Worm (Caenorhabditis elegans) whole organism, L3 larva: ENCODE measurements around the gene eral-1.

Source experiments
- R02D3.7 ChIP-seq: fragments of 150-350 bp; optimal IDR thresholded peaks from 2 replicates; lab custom pipeline; 2014; ENCODE audit warnings: missing biosample characterization, missing genetic modification characterization
- ZK546.5 ChIP-seq: sonication (generic microtip); optimal IDR thresholded peaks from 2 replicates; lab custom pipeline; 2017; ENCODE audit warnings: missing biosample characterization, missing genetic modification characterization
- ceh-28 ChIP-seq: fragments of 150-350 bp; optimal IDR thresholded peaks from 2 replicates; lab custom pipeline; 2014; ENCODE audit warnings: missing biosample characterization, missing genetic modification reagents, missing genetic modification characterization
- ceh-82 ChIP-seq: fragments of 150-350 bp; optimal IDR thresholded peaks from 2 replicates; lab custom pipeline; 2014; ENCODE audit warnings: missing biosample characterization, missing genetic modification characterization
- ceh-9 ChIP-seq: sonication (generic microtip); optimal IDR thresholded peaks from 2 replicates; lab custom pipeline; 2018; ENCODE audit warnings: missing biosample characterization, missing genetic modification characterization
- egl-27 ChIP-seq: sonication (generic microtip); optimal IDR thresholded peaks from 4 replicates; lab custom pipeline; 2017; ENCODE audit warnings: missing biosample characterization, missing genetic modification reagents, missing genetic modification characterization
- elt-2 ChIP-seq: sonication (generic microtip); optimal IDR thresholded peaks from 2 replicates; lab custom pipeline; 2016; ENCODE audit warnings: missing genetic modification reagents, mild to moderate bottlenecking, missing genetic modification characterization, missing compliant biosample characterization
- elt-3 ChIP-seq, 3 experiments: fragments of 150-350 bp in 1 of 3; sonication (generic microtip) in 2 of 3; optimal IDR thresholded peaks; 2 replicates in 2 of 3; 4 replicates in 1 of 3; lab custom pipeline; 2014 to 2017; ENCODE audit warnings: missing biosample characterization in 3 of 3, missing genetic modification characterization in 3 of 3
- eor-1 ChIP-seq, 2 experiments: fragments of 150-350 bp; optimal IDR thresholded peaks; 2 replicates each; lab custom pipeline; 2014 to 2018; ENCODE audit warnings: missing biosample characterization in 2 of 2, missing genetic modification characterization in 2 of 2
- fos-1 ChIP-seq: fragments of 150-350 bp; optimal IDR thresholded peaks from 2 replicates; lab custom pipeline; 2014; ENCODE audit warnings: missing biosample characterization, missing genetic modification characterization
- hmg-11 ChIP-seq: sonication (generic microtip); optimal IDR thresholded peaks from 2 replicates; lab custom pipeline; 2016; ENCODE audit warnings: missing genetic modification characterization, missing compliant biosample characterization
- jun-1 ChIP-seq: fragments of 150-350 bp; optimal IDR thresholded peaks from 2 replicates; lab custom pipeline; 2014; ENCODE audit warnings: missing biosample characterization, missing genetic modification reagents, missing genetic modification characterization
- lin-15B ChIP-seq: fragments of 150-350 bp; optimal IDR thresholded peaks from 2 replicates; lab custom pipeline; 2014; ENCODE audit warnings: missing biosample characterization, missing genetic modification characterization
- lsy-12 ChIP-seq: sonication (generic microtip); optimal IDR thresholded peaks from 2 replicates; lab custom pipeline; 2016; ENCODE audit warnings: mild to moderate bottlenecking, missing genetic modification characterization, missing compliant biosample characterization
- mml-1 ChIP-seq: fragments of 150-350 bp; sonication (generic microtip); optimal IDR thresholded peaks from 3 replicates; lab custom pipeline; 2014; ENCODE audit warnings: missing biosample characterization, missing genetic modification characterization
- nfya-1 ChIP-seq: sonication (generic microtip); optimal IDR thresholded peaks from 2 replicates; lab custom pipeline; 2017; ENCODE audit warnings: missing genetic modification characterization, mild to moderate bottlenecking, missing compliant biosample characterization, antibody characterized with exemption, moderate library complexity; ENCODE audit not compliant: insufficient read depth
- nhr-11 ChIP-seq: fragments of 150-350 bp; optimal IDR thresholded peaks from 2 replicates; lab custom pipeline; 2014; ENCODE audit warnings: missing biosample characterization, missing genetic modification characterization
- nhr-12 ChIP-seq: fragments of 150-350 bp; optimal IDR thresholded peaks from 2 replicates; lab custom pipeline; 2014; ENCODE audit warnings: missing biosample characterization, missing genetic modification characterization
- nhr-23 ChIP-seq: fragments of 150-350 bp; optimal IDR thresholded peaks from 2 replicates; lab custom pipeline; 2014; ENCODE audit warnings: missing biosample characterization, missing genetic modification reagents, missing genetic modification characterization
- nhr-237 ChIP-seq: fragments of 150-350 bp; optimal IDR thresholded peaks from 2 replicates; lab custom pipeline; 2014; ENCODE audit warnings: missing biosample characterization, missing genetic modification characterization
- nhr-25 ChIP-seq: sonication (generic microtip); optimal IDR thresholded peaks from 2 replicates; lab custom pipeline; 2017; ENCODE audit warnings: missing biosample characterization, missing genetic modification characterization
- nhr-43 ChIP-seq: sonication (generic microtip); optimal IDR thresholded peaks from 2 replicates; lab custom pipeline; 2016; ENCODE audit warnings: mild to moderate bottlenecking, missing genetic modification characterization, missing compliant biosample characterization; ENCODE audit not compliant: poor library complexity, severe bottlenecking
- nhr-67 ChIP-seq: fragments of 150-350 bp; optimal IDR thresholded peaks from 2 replicates; lab custom pipeline; 2014; ENCODE audit warnings: missing biosample characterization, missing genetic modification characterization
- nhr-77 ChIP-seq: fragments of 150-350 bp; optimal IDR thresholded peaks from 2 replicates; lab custom pipeline; 2014; ENCODE audit warnings: missing biosample characterization, missing genetic modification characterization
- pha-4 ChIP-seq: fragments of 150-350 bp; optimal IDR thresholded peaks from 2 replicates; lab custom pipeline; 2014; ENCODE audit warnings: missing biosample characterization, missing genetic modification reagents, missing genetic modification characterization
- pqm-1 ChIP-seq: fragments of 150-350 bp; optimal IDR thresholded peaks from 2 replicates; lab custom pipeline; 2017; ENCODE audit warnings: missing biosample characterization, missing genetic modification characterization, inconsistent platforms
- sea-2 ChIP-seq: fragments of 150-350 bp; sonication (generic microtip); optimal IDR thresholded peaks from 4 replicates; lab custom pipeline; 2014; ENCODE audit warnings: missing biosample characterization, missing genetic modification reagents, missing genetic modification characterization
- snpc-4 ChIP-seq: fragments of 150-350 bp; optimal IDR thresholded peaks from 2 replicates; lab custom pipeline; 2014; ENCODE audit warnings: missing biosample characterization, missing genetic modification characterization
- tbx-2 ChIP-seq: sonication (generic microtip); optimal IDR thresholded peaks from 2 replicates; lab custom pipeline; 2016; ENCODE audit warnings: mild to moderate bottlenecking, missing genetic modification characterization, missing compliant biosample characterization
- zag-1 ChIP-seq: fragments of 150-350 bp; optimal IDR thresholded peaks from 2 replicates; lab custom pipeline; 2014; ENCODE audit warnings: missing biosample characterization, missing genetic modification characterization

eral-1 gene

DNA sequence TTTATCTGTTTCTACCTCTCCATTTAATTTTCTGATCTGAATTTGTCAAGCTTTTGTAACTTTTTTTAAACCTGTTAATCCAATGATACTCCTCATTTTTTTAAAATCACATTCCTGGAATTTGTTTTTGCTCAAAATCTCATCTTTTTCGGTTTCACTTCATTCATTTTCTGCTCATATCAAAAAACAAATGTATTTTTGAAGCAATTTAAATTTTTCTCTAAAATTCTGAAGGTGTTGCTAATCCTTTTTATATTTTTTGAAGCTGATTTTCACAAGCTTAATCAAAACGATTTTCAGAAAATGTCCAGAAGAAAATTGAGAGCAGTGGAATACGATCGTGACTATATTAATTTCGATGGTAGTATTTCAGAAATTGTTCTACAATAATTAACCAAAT, 5.4 kb upstream of the eral-1 start, which contains the start of gene E02H1.5:
Gene E02H1.5 (plus strand): TSS at position 301 of the 400 bp plus-strand sequence.
- TF ChIP-seq nhr-237 (tag; lab: Kevin White, UChicago), result no peak
- TF ChIP-seq elt-2 (tag; lab: Kevin White, UChicago), result no peak

DNA sequence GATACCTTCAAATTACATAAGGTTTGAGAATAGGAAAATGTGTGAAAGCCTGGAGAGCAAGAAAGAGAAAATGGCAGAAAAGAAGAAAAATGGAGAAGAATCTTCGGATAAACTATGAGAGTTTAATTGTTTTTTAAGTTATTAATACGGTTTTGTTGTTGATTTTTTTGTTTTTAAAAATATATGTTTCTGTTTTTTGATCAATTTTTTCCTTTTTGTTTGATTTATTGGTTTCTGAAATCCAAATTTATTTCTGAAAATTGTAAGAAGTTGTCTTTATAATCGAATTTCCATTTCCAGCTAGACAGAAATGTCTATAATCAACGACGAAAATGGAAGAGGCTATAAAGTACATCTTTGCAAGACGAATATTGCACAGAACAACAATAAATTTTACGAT, 3.2 kb upstream of the eral-1 start, which contains the start of gene parp-2:
Gene parp-2 (plus strand): TSS at position 301 of the 400 bp plus-strand sequence.
- TF ChIP-seq nhr-43 (tag; lab: Kevin White, UChicago) (no peak), elt-2 (tag; lab: Kevin White, UChicago) (no peak), sea-2 (no peak), pha-4 (tag; lab: Kevin White, UChicago) (no peak), jun-1 (tag; lab: Kevin White, UChicago) (no peak), mml-1 (tag; lab: Kevin White, UChicago) (no peak), ZK546.5 (no peak), nhr-77 (tag; lab: Kevin White, UChicago) (no peak), nhr-12 (tag; lab: Kevin White, UChicago) (no peak), nhr-237 (tag; lab: Kevin White, UChicago) (no peak)

DNA sequence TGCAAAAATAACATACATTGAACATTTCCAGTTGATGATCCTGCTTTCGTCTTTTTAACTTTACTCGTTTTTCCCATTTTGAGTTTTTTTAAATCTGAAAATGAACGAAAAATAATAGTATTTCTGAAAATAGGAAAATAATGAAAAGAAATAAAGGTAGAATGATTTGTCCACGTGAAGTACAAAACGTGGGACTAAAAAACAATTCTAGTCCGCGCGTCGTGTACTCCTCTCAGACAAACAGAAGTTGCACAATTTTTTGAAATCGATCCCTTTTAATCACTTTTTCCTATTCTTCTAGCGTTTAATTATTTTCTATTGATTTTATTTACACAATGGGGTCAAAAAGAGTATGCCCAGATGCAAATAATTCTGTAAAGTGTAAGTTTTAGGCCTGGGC, 1.5 kb upstream of the eral-1 start, which contains the start of the genes E02H1.1 and tag-124:
Gene E02H1.1 (minus strand): TSS at position 94 of the 400 bp plus-strand sequence.
Gene tag-124 (plus strand): TSS at position 222 of the 400 bp plus-strand sequence.
- TF ChIP-seq nfya-1 (tag; lab: Kevin White, UChicago), result peak; percentile 72
- TF ChIP-seq lin-15B (tag; lab: Kevin White, UChicago), result peak; percentile 76
- TF ChIP-seq snpc-4 (tag; lab: Kevin White, UChicago), result peak; percentile 62
- TF ChIP-seq ZK546.5, result no peak
- peak; percentile 87 for TF ChIP-seq nhr-23
- no peak for TF ChIP-seq ceh-9
- no peak for TF ChIP-seq fos-1
- TF ChIP-seq nhr-43 (tag; lab: Kevin White, UChicago), result peak; percentile 92
- TF ChIP-seq nhr-11 (tag; lab: Kevin White, UChicago), result peak; percentile 34
- TF ChIP-seq elt-2 (tag; lab: Kevin White, UChicago), result peak; percentile 17
- peak; percentile 74 for TF ChIP-seq nhr-25 (tag; lab: Kevin White, UChicago)
- TF ChIP-seq ceh-28, result peak; percentile 15
- TF ChIP-seq pha-4 (tag; lab: Kevin White, UChicago), result peak; percentile 77
- no peak for TF ChIP-seq nhr-67 (tag; lab: Kevin White, UChicago)
- TF ChIP-seq eor-1 (tag; optimal IDR thresholded peaks at IDR 0.05; lab: Kevin White, UChicago), result peak in 1 of 2 experiments; percentile 69
- no peak for TF ChIP-seq ceh-82 (tag; lab: Kevin White, UChicago)
- peak; percentile 35 for TF ChIP-seq hmg-11 (tag; lab: Kevin White, UChicago)
- TF ChIP-seq R02D3.7 (tag; lab: Kevin White, UChicago), result no peak
- TF ChIP-seq tbx-2 (tag; lab: Kevin White, UChicago), result no peak
- no peak for TF ChIP-seq sea-2
- peak; percentile 21 for TF ChIP-seq pqm-1 (tag; lab: Kevin White, UChicago)
- no peak for TF ChIP-seq egl-27
- TF ChIP-seq lsy-12 (tag; lab: Kevin White, UChicago), result peak; percentile 72

DNA sequence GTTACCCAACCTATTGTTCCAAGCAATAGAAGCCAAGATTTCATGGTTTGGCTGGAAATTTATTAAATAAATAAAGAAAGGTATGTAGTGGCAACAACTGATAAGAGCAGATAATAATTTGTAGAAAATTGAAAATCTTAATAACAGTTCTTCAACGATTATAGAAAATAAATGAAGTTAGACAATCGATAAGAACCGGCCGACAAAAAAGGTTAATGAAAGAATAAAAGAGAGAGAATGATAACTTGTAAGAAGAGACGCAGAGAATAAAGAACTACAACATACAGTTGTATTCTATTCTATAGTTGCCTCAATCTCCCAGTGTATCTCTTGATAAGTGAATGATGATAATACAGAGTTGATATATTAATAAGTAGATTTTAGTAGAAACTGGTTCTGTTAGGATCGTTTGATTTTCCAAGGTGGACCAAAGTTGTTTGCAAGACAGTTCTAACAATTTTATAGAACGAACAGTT, 2.8 kb downstream of the eral-1 start, which contains the start of gene ugt-58:
Gene ugt-58 (minus strand): TSS at position 51 of the 476 bp plus-strand sequence.
- TF ChIP-seq ceh-28 (peak; percentile 64), nhr-25 (tag; lab: Kevin White, UChicago) (peak; percentile 7), nhr-11 (tag; lab: Kevin White, UChicago) (peak; percentile 31), sea-2 (no peak), elt-3 (tag; optimal IDR thresholded peaks at IDR 0.05; lab: Kevin White, UChicago) (peak in 1 of 3 experiments; percentile 49), jun-1 (tag; lab: Kevin White, UChicago) (no peak), elt-2 (tag; lab: Kevin White, UChicago) (peak; percentile 66), nhr-23 (peak; percentile 57), nhr-43 (tag; lab: Kevin White, UChicago) (no peak)

DNA sequence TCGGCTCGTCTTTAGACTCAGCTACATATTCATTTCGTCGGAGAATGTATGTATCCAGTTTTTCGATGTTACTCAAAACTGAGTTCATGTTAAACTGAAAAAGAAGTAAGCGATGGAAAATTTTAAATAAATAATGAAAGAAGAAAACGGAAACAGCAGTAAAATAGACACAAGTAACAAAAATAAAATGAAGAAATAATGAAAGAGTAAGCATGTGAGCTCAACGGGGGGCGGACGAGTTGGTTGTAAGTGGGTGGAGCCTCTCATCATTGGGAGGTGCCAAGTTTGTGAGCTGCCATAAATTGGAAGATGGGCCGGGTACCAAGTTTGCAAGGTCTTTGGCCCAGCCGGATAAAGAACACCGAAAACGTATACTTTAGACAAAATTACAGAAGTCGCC, 6.1 kb downstream of the eral-1 start, which contains the start of gene wee-1.1:
Gene wee-1.1 (minus strand): TSS at position 101 of the 400 bp plus-strand sequence.
- no peak for TF ChIP-seq tbx-2 (tag; lab: Kevin White, UChicago)
- no peak for TF ChIP-seq zag-1 (tag; lab: Kevin White, UChicago)
